Worm (Caenorhabditis elegans): ENCODE results near the gene ubc-9.
"Not testable (repeated sequence)": the region's sequence is repeated elsewhere in the genome, so short reads cannot be mapped to it uniquely, and the experiment has no call there.

DNA sequence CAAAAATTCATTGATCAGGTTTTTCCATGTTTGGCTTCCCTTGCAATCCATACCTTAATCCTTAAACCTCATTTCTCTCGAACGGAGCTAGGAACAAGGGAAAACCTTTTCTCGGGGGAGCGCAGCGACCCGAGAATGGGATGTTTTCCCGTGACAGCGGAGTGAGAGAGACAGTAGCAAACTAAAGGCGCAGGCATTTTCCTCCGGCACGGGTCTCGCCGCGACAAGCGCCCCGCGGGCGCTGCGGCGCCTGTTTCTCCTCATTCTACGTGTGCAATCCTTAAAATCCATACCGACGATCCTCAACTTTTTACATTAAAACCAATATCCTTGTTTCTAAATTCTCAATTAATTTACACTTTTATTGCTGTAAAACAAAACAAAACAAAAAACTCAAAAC lies 7.9 kb downstream of the ubc-9 start:
- not testable (repeated sequence) for TF ChIP-seq nhr-11 (tag; optimal IDR thresholded peaks at IDR 0.05); dpl-1 (GFP tag; optimal IDR thresholded peaks at IDR 0.05); Y75B8A.6 (GFP tag; IDR thresholded peaks at IDR 0.05); nhr-237 (tag; optimal IDR thresholded peaks at IDR 0.05); aha-1 (tag); Y5F2A.4 (GFP tag; optimal IDR thresholded peaks at IDR 0.05); ZK546.5 (tag; optimal IDR thresholded peaks at IDR 0.05); ztf-11 (tag; optimal IDR thresholded peaks at IDR 0.05); pha-4 (GFP tag; IDR thresholded peaks at IDR 0.05); pha-4 (tag; optimal IDR thresholded peaks at IDR 0.05); R02D3.7 (tag; optimal IDR thresholded peaks at IDR 0.05); lsy-2 (tag; optimal IDR thresholded peaks at IDR 0.05); ceh-82 (tag; optimal IDR thresholded peaks at IDR 0.05); unc-62 (GFP tag; optimal IDR thresholded peaks at IDR 0.05 in 1 of 2); unc-62 (tag; optimal IDR thresholded peaks at IDR 0.05)

Measured in whole organism, L4 larva.